Worm (Caenorhabditis elegans): ENCODE measurements around the gene nhr-132.

The nhr-132 gene

DNA sequence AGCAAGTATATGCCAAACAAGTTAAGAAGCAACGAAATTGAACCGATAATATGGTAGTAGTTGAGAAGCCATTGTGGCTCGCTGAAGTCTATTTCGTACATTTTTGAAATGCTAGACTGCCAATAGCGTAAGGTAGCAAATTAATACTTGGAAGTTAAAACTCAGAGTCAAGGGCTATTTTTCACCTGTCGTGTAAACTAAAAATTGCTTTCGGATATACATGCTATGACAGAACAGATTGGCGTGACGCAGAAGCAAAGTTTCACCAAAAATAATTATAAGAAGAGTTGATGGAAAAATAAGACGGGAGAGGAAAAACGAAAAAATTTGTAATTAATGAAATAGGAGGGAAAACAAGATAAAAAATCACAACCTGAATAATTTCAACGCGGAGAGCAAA is 31.7 kb downstream of the nhr-132 start, which contains the start of gene sri-73:
sri-73 (minus strand) TSS at position 101 of the 400 bp plus-strand sequence.
- TF ChIP-seq klf-2 (GFP tag; conservative IDR thresholded peaks at IDR 0.05): no peak
- no peak for TF ChIP-seq ztf-23 (GFP tag; IDR thresholded peaks at IDR 0.05)
- no peak for TF ChIP-seq T22C8.4 (GFP tag; IDR thresholded peaks at IDR 0.05)
- no peak for TF ChIP-seq flt-1 (GFP tag; IDR thresholded peaks at IDR 0.05)
- no peak for TF ChIP-seq med-1 (GFP tag; optimal IDR thresholded peaks at IDR 0.05; ENCODE audit: insufficient read depth)
- no peak for TF ChIP-seq ref-1 (GFP tag; conservative IDR thresholded peaks at IDR 0.05)
- no peak for TF ChIP-seq tab-1 (GFP tag; IDR thresholded peaks at IDR 0.05)
- TF ChIP-seq cog-1 (tag; optimal IDR thresholded peaks at IDR 0.05): no peak
- no peak for TF ChIP-seq ztf-29 (GFP tag; IDR thresholded peaks at IDR 0.05)

ce11 chrV:568105-568504 is 33.9 kb downstream of the nhr-132 start, which contains the start of gene sri-72:
Gene sri-72 (minus strand): TSS chrV:568205.
- TF ChIP-seq tab-1 (GFP tag; IDR thresholded peaks at IDR 0.05): no peak

DNA sequence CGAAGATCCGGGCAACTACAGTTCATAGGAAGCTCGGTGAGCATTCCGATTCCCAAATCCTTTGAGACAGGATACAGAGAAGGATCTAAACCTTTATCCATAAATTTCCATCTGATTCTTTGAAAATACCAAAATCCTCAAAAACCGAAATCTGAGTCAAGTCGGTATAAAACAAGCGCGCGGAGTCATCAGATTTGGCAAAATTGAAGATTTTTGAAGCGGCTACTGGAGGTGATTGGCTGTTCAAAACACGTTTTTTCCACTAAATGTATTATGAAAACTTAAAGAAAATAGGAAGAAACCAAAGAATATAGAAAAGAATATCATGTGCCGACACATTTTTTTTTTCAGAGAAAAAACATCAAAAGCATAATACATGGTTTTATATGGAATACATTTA is 40.4 kb downstream of the nhr-132 start, which contains the start of gene C14C6.13:
C14C6.13 (minus strand) TSS at position 101 of the 400 bp plus-strand sequence.
- TF ChIP-seq flt-1 (GFP tag; IDR thresholded peaks at IDR 0.05) (no peak), med-1 (GFP tag; optimal IDR thresholded peaks at IDR 0.05; ENCODE audit: insufficient read depth) (no peak), ztf-29 (GFP tag; IDR thresholded peaks at IDR 0.05) (no peak), ztf-23 (GFP tag; IDR thresholded peaks at IDR 0.05) (no peak), cog-1 (tag; optimal IDR thresholded peaks at IDR 0.05) (no peak), T22C8.4 (GFP tag; IDR thresholded peaks at IDR 0.05) (no peak), ref-1 (GFP tag; conservative IDR thresholded peaks at IDR 0.05) (no peak), tab-1 (GFP tag; IDR thresholded peaks at IDR 0.05) (no peak), klf-2 (GFP tag; conservative IDR thresholded peaks at IDR 0.05) (no peak)

- no peak for TF ChIP-seq ztf-23 (GFP tag; IDR thresholded peaks at IDR 0.05)
- no peak for TF ChIP-seq klf-2 (GFP tag; conservative IDR thresholded peaks at IDR 0.05)
- TF ChIP-seq cog-1 (tag; optimal IDR thresholded peaks at IDR 0.05): no peak
- no peak for TF ChIP-seq flt-1 (GFP tag; IDR thresholded peaks at IDR 0.05)
- no peak for TF ChIP-seq tab-1 (GFP tag; IDR thresholded peaks at IDR 0.05)
- no peak for TF ChIP-seq T22C8.4 (GFP tag; IDR thresholded peaks at IDR 0.05)
- no peak for TF ChIP-seq med-1 (GFP tag; optimal IDR thresholded peaks at IDR 0.05; ENCODE audit: insufficient read depth)
- TF ChIP-seq ztf-29 (GFP tag; IDR thresholded peaks at IDR 0.05): no peak
- no peak for TF ChIP-seq ref-1 (GFP tag; conservative IDR thresholded peaks at IDR 0.05)
Observed at ce11 chrV:576070-576469, 41.8 kb downstream of the nhr-132 start, which contains the start of gene K06H6.5. Gene K06H6.5 (plus strand): TSS chrV:576370.

- TF ChIP-seq klf-2 (GFP tag; conservative IDR thresholded peaks at IDR 0.05): no peak
- TF ChIP-seq ztf-23 (GFP tag; IDR thresholded peaks at IDR 0.05): no peak
- TF ChIP-seq cog-1 (tag; optimal IDR thresholded peaks at IDR 0.05): no peak
- no peak for TF ChIP-seq ztf-29 (GFP tag; IDR thresholded peaks at IDR 0.05)
- TF ChIP-seq flt-1 (GFP tag; IDR thresholded peaks at IDR 0.05): no peak
- no peak for TF ChIP-seq ref-1 (GFP tag; conservative IDR thresholded peaks at IDR 0.05)
- no peak for TF ChIP-seq tab-1 (GFP tag; IDR thresholded peaks at IDR 0.05)
- TF ChIP-seq med-1 (GFP tag; optimal IDR thresholded peaks at IDR 0.05; ENCODE audit: insufficient read depth): no peak
- no peak for TF ChIP-seq T22C8.4 (GFP tag; IDR thresholded peaks at IDR 0.05)
Observed at ce11 chrV:576918-577317, 42.7 kb downstream of the nhr-132 start.

DNA sequence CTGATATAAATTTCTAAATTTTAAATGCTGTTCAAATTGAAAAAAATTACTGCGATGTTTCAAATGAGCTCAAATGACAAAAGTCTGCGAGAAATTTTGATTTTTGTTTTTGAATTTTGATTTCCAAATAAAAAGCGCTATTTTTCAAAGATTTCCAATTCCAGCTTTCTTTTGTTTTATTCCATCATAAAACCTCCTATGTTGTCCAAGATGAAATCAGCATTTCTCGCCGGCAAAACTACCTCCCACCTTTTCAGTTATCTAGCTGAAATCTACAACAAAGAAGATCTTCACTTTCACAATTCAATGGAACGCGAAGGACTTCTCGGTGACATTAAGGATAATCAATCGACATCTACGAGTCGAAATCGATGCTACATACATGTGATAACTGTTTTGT is 44.7 kb downstream of the nhr-132 start, which contains the start of gene K06H6.4:
K06H6.4 (plus strand) TSS at position 301 of the 400 bp plus-strand sequence.
- TF ChIP-seq T22C8.4 (GFP tag; IDR thresholded peaks at IDR 0.05) (no peak), klf-2 (GFP tag; conservative IDR thresholded peaks at IDR 0.05) (no peak), med-1 (GFP tag; optimal IDR thresholded peaks at IDR 0.05; ENCODE audit: insufficient read depth) (no peak), ref-1 (GFP tag; conservative IDR thresholded peaks at IDR 0.05) (no peak), tab-1 (GFP tag; IDR thresholded peaks at IDR 0.05) (no peak), flt-1 (GFP tag; IDR thresholded peaks at IDR 0.05) (no peak), ztf-23 (GFP tag; IDR thresholded peaks at IDR 0.05) (no peak), ztf-29 (GFP tag; IDR thresholded peaks at IDR 0.05) (no peak), cog-1 (tag; optimal IDR thresholded peaks at IDR 0.05) (no peak)

DNA sequence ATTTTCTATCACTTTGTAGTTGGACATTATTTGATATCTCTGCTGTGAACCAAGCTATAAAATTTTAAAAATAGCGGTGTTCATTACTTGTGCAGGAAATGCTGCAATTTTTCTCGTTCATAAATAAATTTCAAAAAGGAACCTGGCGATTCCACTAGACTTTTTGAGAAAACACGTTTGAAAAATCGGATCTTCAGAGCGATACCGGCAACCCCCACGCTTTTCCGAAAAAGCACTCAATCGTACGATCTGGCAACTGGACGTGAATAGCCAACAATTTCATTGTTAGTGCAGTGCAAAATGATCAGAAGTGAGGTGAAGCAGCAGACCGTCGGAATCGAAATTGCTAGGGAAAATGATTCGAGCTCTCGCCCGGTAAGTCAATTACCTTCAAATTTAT is 47.4 kb downstream of the nhr-132 start, which contains the start of gene nstp-7:
nstp-7 (plus strand) TSS at position 301 of the 400 bp plus-strand sequence.
- TF ChIP-seq ref-1 (GFP tag; conservative IDR thresholded peaks at IDR 0.05) (no peak), flt-1 (GFP tag; IDR thresholded peaks at IDR 0.05) (no peak), ztf-23 (GFP tag; IDR thresholded peaks at IDR 0.05) (no peak), klf-2 (GFP tag; conservative IDR thresholded peaks at IDR 0.05) (no peak), med-1 (GFP tag; optimal IDR thresholded peaks at IDR 0.05; ENCODE audit: insufficient read depth) (no peak), cog-1 (tag; optimal IDR thresholded peaks at IDR 0.05) (no peak), T22C8.4 (GFP tag; IDR thresholded peaks at IDR 0.05) (no peak), ztf-29 (GFP tag; IDR thresholded peaks at IDR 0.05) (no peak), tab-1 (GFP tag; IDR thresholded peaks at IDR 0.05) (no peak)

ce11 chrV:585472-585871 is 51.2 kb downstream of the nhr-132 start, which contains the start of gene K06H6.2:
Gene K06H6.2 (plus strand): TSS chrV:585772.
- TF ChIP-seq ztf-23 (GFP tag; IDR thresholded peaks at IDR 0.05): no peak
- TF ChIP-seq ref-1 (GFP tag; conservative IDR thresholded peaks at IDR 0.05): no peak
- no peak for TF ChIP-seq flt-1 (GFP tag; IDR thresholded peaks at IDR 0.05)
- no peak for TF ChIP-seq med-1 (GFP tag; optimal IDR thresholded peaks at IDR 0.05; ENCODE audit: insufficient read depth)
- no peak for TF ChIP-seq tab-1 (GFP tag; IDR thresholded peaks at IDR 0.05)
- TF ChIP-seq klf-2 (GFP tag; conservative IDR thresholded peaks at IDR 0.05): no peak
- TF ChIP-seq T22C8.4 (GFP tag; IDR thresholded peaks at IDR 0.05): no peak
- no peak for TF ChIP-seq ztf-29 (GFP tag; IDR thresholded peaks at IDR 0.05)
- TF ChIP-seq cog-1 (tag; optimal IDR thresholded peaks at IDR 0.05): no peak
